Worm (Caenorhabditis elegans) whole organism, L2 larva: ENCODE results near the gene npp-16.
"Not testable (repeated sequence)": the region's sequence is repeated elsewhere in the genome, so short reads cannot be mapped to it uniquely, and the experiment has no call there.

Experiments
- ZK546.5 ChIP-seq: sonication (generic microtip); optimal IDR thresholded peaks from 2 replicates; lab custom pipeline; 2017; ENCODE audit warnings: missing biosample characterization, missing genetic modification characterization
- blmp-1 ChIP-seq: sonication (generic microtip); optimal IDR thresholded peaks from 2 replicates; lab custom pipeline; 2017; ENCODE audit warnings: missing genetic modification characterization, mild to moderate bottlenecking, missing compliant biosample characterization, antibody characterized with exemption, moderate library complexity; ENCODE audit not compliant: insufficient read depth
- ceh-82 ChIP-seq: fragments of 150-350 bp; optimal IDR thresholded peaks from 2 replicates; lab custom pipeline; 2014; ENCODE audit warnings: missing biosample characterization, missing genetic modification characterization
- dmd-4 ChIP-seq: sonication (generic microtip); optimal IDR thresholded peaks from 2 replicates; lab custom pipeline; 2017; ENCODE audit warnings: missing biosample characterization, missing genetic modification characterization
- lin-13 ChIP-seq: fragments of 150-350 bp; optimal IDR thresholded peaks from 2 replicates; lab custom pipeline; 2014; ENCODE audit warnings: missing biosample characterization, missing genetic modification reagents, missing genetic modification characterization
- lin-39 ChIP-seq: fragments of 150-350 bp; optimal IDR thresholded peaks from 2 replicates; lab custom pipeline; 2014; ENCODE audit warnings: missing biosample characterization, missing genetic modification reagents, missing genetic modification characterization
- nhr-77 ChIP-seq: fragments of 150-350 bp; optimal IDR thresholded peaks from 2 replicates; lab custom pipeline; 2014; ENCODE audit warnings: missing biosample characterization, missing genetic modification characterization
- snpc-4 ChIP-seq: fragments of 150-350 bp; optimal IDR thresholded peaks from 2 replicates; lab custom pipeline; 2014; ENCODE audit warnings: missing biosample characterization, missing genetic modification characterization
- unc-62 ChIP-seq: fragments of 150-350 bp; optimal IDR thresholded peaks from 2 replicates; lab custom pipeline; 2014; ENCODE audit warnings: missing biosample characterization, missing genetic modification reagents, missing genetic modification characterization

DNA sequence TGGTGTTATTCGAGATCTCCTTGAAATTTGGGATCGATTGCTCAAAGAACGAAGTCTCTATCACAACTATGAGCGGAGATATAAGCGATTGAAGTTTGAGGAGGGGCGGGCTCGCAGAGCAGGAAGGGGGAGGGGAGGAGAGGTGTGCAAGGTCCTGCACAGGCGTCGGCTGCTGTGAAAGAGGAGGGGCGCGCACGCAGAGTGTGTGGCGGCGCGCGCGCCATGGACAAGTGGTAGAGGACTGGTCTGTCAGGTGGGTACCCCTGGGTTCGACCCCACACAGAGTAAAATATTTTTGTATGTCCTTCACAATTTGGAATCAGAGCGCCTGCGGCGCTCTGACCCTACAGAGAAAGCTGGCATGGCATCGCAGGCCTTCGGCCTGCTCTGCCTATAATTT, 51.3 kb downstream of the npp-16 start:
- not testable (repeated sequence) for TF ChIP-seq ceh-82 (tag; lab: Kevin White, UChicago); dmd-4; unc-62 (GFP tag; lab: Kevin White, UChicago); lin-39; blmp-1 (tag; lab: Kevin White, UChicago); snpc-4 (tag; lab: Kevin White, UChicago); ZK546.5 (tag; lab: Kevin White, UChicago); nhr-77 (tag; lab: Kevin White, UChicago)
- TF ChIP-seq lin-13 (GFP tag; lab: Kevin White, UChicago), result peak; percentile 11
